Worm (Caenorhabditis elegans) whole organism, mixed stage, embryonic: ENCODE measurements around the gene irld-21.

Source experiments
- nhr-237 ChIP-seq: fragments of 150-350 bp; optimal IDR thresholded peaks from 2 replicates; lab custom pipeline; 2014; ENCODE audit warnings: missing biosample characterization, missing genetic modification characterization
- nhr-28 ChIP-seq: fragments of 150-350 bp; optimal IDR thresholded peaks from 2 replicates; lab custom pipeline; 2014; ENCODE audit warnings: missing biosample characterization, missing genetic modification characterization
- nhr-76 ChIP-seq: sonication (generic microtip); optimal IDR thresholded peaks from 2 replicates; lab custom pipeline; 2017; ENCODE audit warnings: missing biosample characterization, missing genetic modification characterization

- TF ChIP-seq nhr-28 (tag; lab: Kevin White, UChicago) (no peak), nhr-76 (tag; lab: Kevin White, UChicago) (no peak), nhr-237 (tag; lab: Kevin White, UChicago) (no peak)
These were observed 28.5 kb upstream of the irld-21 start, which contains the start of gene tsp-12 for ce11 chrIV:10150552-10151004.
